Fruit fly (Drosophila melanogaster) whole organism: ENCODE results near the gene CG4982.

Source experiments
- CG8478 ChIP-seq: fragments of >200 bp; optimal IDR thresholded peaks from 2 replicates; lab custom pipeline; 2018; ENCODE audit warnings: inconsistent platforms
- Dll ChIP-seq: fragments of >200 bp; optimal IDR thresholded peaks from 2 replicates; lab custom pipeline; 2017
- EcR ChIP-seq, 2 experiments: fragments of >200 bp; optimal IDR thresholded peaks; 2 replicates each; lab custom pipeline; 2017; ENCODE audit warnings: missing biosample characterization in 2 of 2, missing genetic modification characterization in 2 of 2, missing genetic modification reagents in 2 of 2
- pan ChIP-seq: fragments of >200 bp; optimal IDR thresholded peaks from 2 replicates; lab custom pipeline; 2017
- psq ChIP-seq: fragments of >200 bp; optimal IDR thresholded peaks from 2 replicates; lab custom pipeline; 2017
- usp ChIP-seq: fragments of >200 bp; optimal IDR thresholded peaks from 2 replicates; lab custom pipeline; 2017; ENCODE audit warnings: missing biosample characterization, missing genetic modification characterization, mixed read lengths

CG4982 gene

dm6 chr3L:16301153-16301552 is at the start of gene CG4982:
CG4982 (plus strand) TSS chr3L:16301453.
- no peak for TF ChIP-seq usp (GFP tag; lab: Kevin White, UChicago)
- TF ChIP-seq Dll (lab: Kevin White, UChicago): no peak
- no peak for TF ChIP-seq CG8478 (lab: Kevin White, UChicago)
- TF ChIP-seq pan (lab: Kevin White, UChicago): no peak
- TF ChIP-seq psq (lab: Kevin White, UChicago): no peak
- no peak for TF ChIP-seq EcR (GFP tag; optimal IDR thresholded peaks at IDR 0.05; lab: Kevin White, UChicago)

- TF ChIP-seq EcR (GFP tag; optimal IDR thresholded peaks at IDR 0.05; lab: Kevin White, UChicago): no peak
- TF ChIP-seq Dll (lab: Kevin White, UChicago): no peak
- TF ChIP-seq psq (lab: Kevin White, UChicago): no peak
- TF ChIP-seq usp (GFP tag; lab: Kevin White, UChicago): no peak
- no peak for TF ChIP-seq pan (lab: Kevin White, UChicago)
- TF ChIP-seq CG8478 (lab: Kevin White, UChicago): no peak
These were observed 49.0 kb upstream of the CG4982 start, which contains the start of gene CG13055 for dm6 chr3L:16252255-16252654. CG13055 (minus strand) TSS chr3L:16252355.

- no peak for TF ChIP-seq Dll (lab: Kevin White, UChicago)
- TF ChIP-seq EcR (GFP tag; optimal IDR thresholded peaks at IDR 0.05; lab: Kevin White, UChicago): no peak
- TF ChIP-seq psq (lab: Kevin White, UChicago): no peak
- no peak for TF ChIP-seq pan (lab: Kevin White, UChicago)
- TF ChIP-seq CG8478 (lab: Kevin White, UChicago): no peak
- no peak for TF ChIP-seq usp (GFP tag; lab: Kevin White, UChicago)
These were observed 44.1 kb upstream of the CG4982 start, which contains the start of gene CG13054 for dm6 chr3L:16257118-16257627. CG13054 (minus strand) TSS chr3L:16257191.

dm6 chr3L:16259552-16259951 is 41.7 kb upstream of the CG4982 start, which contains the start of gene CG13053:
CG13053 (minus strand) TSS chr3L:16259722.
- TF ChIP-seq psq (lab: Kevin White, UChicago) (no peak), usp (GFP tag; lab: Kevin White, UChicago) (no peak), pan (lab: Kevin White, UChicago) (no peak), CG8478 (lab: Kevin White, UChicago) (no peak), EcR (GFP tag; optimal IDR thresholded peaks at IDR 0.05; lab: Kevin White, UChicago) (no peak), Dll (lab: Kevin White, UChicago) (no peak)

dm6 chr3L:16261505-16261904 is 39.7 kb upstream of the CG4982 start, which contains the start of gene CG34247:
CG34247 (minus strand) TSS chr3L:16261605.
- TF ChIP-seq EcR (GFP tag; optimal IDR thresholded peaks at IDR 0.05; lab: Kevin White, UChicago) (no peak), psq (lab: Kevin White, UChicago) (no peak), usp (GFP tag; lab: Kevin White, UChicago) (no peak), pan (lab: Kevin White, UChicago) (no peak), Dll (lab: Kevin White, UChicago) (no peak), CG8478 (lab: Kevin White, UChicago) (no peak)

- no peak for TF ChIP-seq usp (GFP tag; lab: Kevin White, UChicago)
- no peak for TF ChIP-seq psq (lab: Kevin White, UChicago)
- TF ChIP-seq Dll (lab: Kevin White, UChicago): no peak
- no peak for TF ChIP-seq CG8478 (lab: Kevin White, UChicago)
These were observed 38.8 kb upstream of the CG4982 start, which contains the start of gene CG13071 for dm6 chr3L:16262440-16262839. CG13071 (plus strand) TSS chr3L:16262740.

dm6 chr3L:16263043-16263442 is 38.2 kb upstream of the CG4982 start, which contains the start of gene CG13070:
CG13070 (plus strand) TSS chr3L:16263343.
- TF ChIP-seq usp (GFP tag; lab: Kevin White, UChicago) (no peak), EcR (GFP tag; optimal IDR thresholded peaks at IDR 0.05; lab: Kevin White, UChicago) (no peak), CG8478 (lab: Kevin White, UChicago) (no peak), pan (lab: Kevin White, UChicago) (no peak), psq (lab: Kevin White, UChicago) (no peak), Dll (lab: Kevin White, UChicago) (no peak)

dm6 chr3L:16265000-16265399 is 36.3 kb upstream of the CG4982 start, which contains the start of the genes CG13051 and CG13069:
CG13051 (minus strand) TSS chr3L:16265100.
CG13069 (plus strand) TSS chr3L:16265385.
- no peak for TF ChIP-seq Dll (lab: Kevin White, UChicago)
- no peak for TF ChIP-seq usp (GFP tag; lab: Kevin White, UChicago)
- TF ChIP-seq psq (lab: Kevin White, UChicago): no peak
- no peak for TF ChIP-seq EcR (GFP tag; optimal IDR thresholded peaks at IDR 0.05; lab: Kevin White, UChicago)
- TF ChIP-seq pan (lab: Kevin White, UChicago): no peak
- TF ChIP-seq CG8478 (lab: Kevin White, UChicago): no peak

- TF ChIP-seq EcR (GFP tag; optimal IDR thresholded peaks at IDR 0.05; lab: Kevin White, UChicago): no peak
- TF ChIP-seq CG8478 (lab: Kevin White, UChicago): no peak
- no peak for TF ChIP-seq pan (lab: Kevin White, UChicago)
- no peak for TF ChIP-seq psq (lab: Kevin White, UChicago)
- TF ChIP-seq usp (GFP tag; lab: Kevin White, UChicago): no peak
- TF ChIP-seq Dll (lab: Kevin White, UChicago): no peak
These were observed 33.0 kb upstream of the CG4982 start, which contains the start of gene CG4950 for dm6 chr3L:16268106-16268733. CG4950 (minus strand) TSS chr3L:16268156.

- TF ChIP-seq pan (lab: Kevin White, UChicago): no peak
- no peak for TF ChIP-seq CG8478 (lab: Kevin White, UChicago)
- TF ChIP-seq usp (GFP tag; lab: Kevin White, UChicago): no peak
- TF ChIP-seq psq (lab: Kevin White, UChicago): no peak
- TF ChIP-seq Dll (lab: Kevin White, UChicago): no peak
- no peak for TF ChIP-seq EcR (GFP tag; optimal IDR thresholded peaks at IDR 0.05; lab: Kevin White, UChicago)
These were observed 32.2 kb upstream of the CG4982 start, which contains the start of gene CG13068 for dm6 chr3L:16269092-16269491. CG13068 (plus strand) TSS chr3L:16269392.
